Worm (Caenorhabditis elegans): ENCODE data around the gene F45F2.11.

F45F2.11 gene

ce11 chrV:8470906-8471305 is 49.8 kb downstream of the F45F2.11 start, which contains the start of gene gplb-1:
Gene gplb-1, minus strand, starts transcription at chrV:8471242.
- no peak for TF ChIP-seq C38D4.7 (GFP tag; optimal IDR thresholded peaks at IDR 0.05)
- TF ChIP-seq ceh-34 (tag; optimal IDR thresholded peaks at IDR 0.05), result no peak
- no peak for TF ChIP-seq syd-9 (tag; optimal IDR thresholded peaks at IDR 0.05)
- TF ChIP-seq pros-1 (tag; optimal IDR thresholded peaks at IDR 0.05), result no peak
- no peak for TF ChIP-seq hlh-6 (tag; optimal IDR thresholded peaks at IDR 0.05)
- no peak for TF ChIP-seq ztf-16 (tag; optimal IDR thresholded peaks at IDR 0.05)
- no peak for TF ChIP-seq tbx-7 (tag; optimal IDR thresholded peaks at IDR 0.05)
- TF ChIP-seq elt-4 (tag; optimal IDR thresholded peaks at IDR 0.05), result no peak
- TF ChIP-seq ceh-9 (tag; optimal IDR thresholded peaks at IDR 0.05), result no peak
- TF ChIP-seq hlh-8 (tag; optimal IDR thresholded peaks at IDR 0.05), result no peak
- no peak for TF ChIP-seq mec-3 (tag; optimal IDR thresholded peaks at IDR 0.05; ENCODE audit: borderline replicate concordance)

All from whole organism, late embryonic.